Fruit fly (Drosophila melanogaster) whole organism, embryonic: Measurements from ENCODE around the gene CG14395.

Experiments used
- CG10431 ChIP-seq: fragments of 200-800 bp; sonication (Bioruptor generic); optimal IDR thresholded peaks from 3 replicates; lab custom pipeline; 2018; ENCODE audit warnings: missing biosample characterization, mild to moderate bottlenecking, missing genetic modification characterization
- CG12659 ChIP-seq: fragments of 200-800 bp; sonication (Bioruptor generic); optimal IDR thresholded peaks from 3 replicates; lab custom pipeline; 2017; ENCODE audit warnings: mild to moderate bottlenecking, missing biosample characterization, missing genetic modification reagents, missing genetic modification characterization
- CG14014 ChIP-seq: fragments of 200-800 bp; sonication (Bioruptor generic); IDR thresholded peaks from 2 replicates; pipeline ENCODE4 v1.3.6; 2022; ENCODE audit warnings: missing biosample characterization, missing genetic modification characterization
- CG15514 ChIP-seq: fragments of 200-800 bp; sonication (Bioruptor generic); optimal IDR thresholded peaks from 3 replicates; lab custom pipeline; 2017; ENCODE audit warnings: missing biosample characterization, missing genetic modification characterization, mild to moderate bottlenecking, moderate library complexity, missing genetic modification reagents
- CG1602 ChIP-seq: fragments of 200-800 bp; sonication (Bioruptor generic); optimal IDR thresholded peaks from 3 replicates; lab custom pipeline; 2016; ENCODE audit warnings: missing biosample characterization, missing genetic modification characterization
- CG17361 ChIP-seq: fragments of 200-800 bp; sonication (Bioruptor generic); IDR thresholded peaks from 3 replicates; pipeline ENCODE4 v1.3.6; 2022; ENCODE audit warnings: missing biosample characterization, missing genetic modification characterization
- CG1832 ChIP-seq: fragments of 200-800 bp; sonication (Bioruptor generic); optimal IDR thresholded peaks from 2 replicates; lab custom pipeline; 2017; ENCODE audit warnings: missing biosample characterization, mild to moderate bottlenecking, missing genetic modification characterization, inconsistent platforms
- CG2202 ChIP-seq: fragments of 200-800 bp; sonication (Bioruptor generic); optimal IDR thresholded peaks from 2 replicates; lab custom pipeline; 2018; ENCODE audit warnings: missing biosample characterization, mild to moderate bottlenecking, missing genetic modification characterization
- CG3163 ChIP-seq: fragments of 200-800 bp; sonication (Bioruptor generic); optimal IDR thresholded peaks from 3 replicates; lab custom pipeline; 2016; ENCODE audit warnings: missing biosample characterization, missing genetic modification characterization
- CG32772 ChIP-seq: fragments of 200-800 bp; sonication (Bioruptor generic); IDR thresholded peaks from 2 replicates; pipeline ENCODE4 v1.3.6; 2022; ENCODE audit warnings: missing biosample characterization, missing genetic modification characterization
- CG6765 ChIP-seq: fragments of 200-800 bp; sonication (Bioruptor generic); optimal IDR thresholded peaks from 3 replicates; lab custom pipeline; 2017; ENCODE audit warnings: missing biosample characterization, mild to moderate bottlenecking, missing genetic modification characterization
- CG8359 ChIP-seq: fragments of 200-800 bp; sonication (Bioruptor generic); optimal IDR thresholded peaks from 2 replicates; lab custom pipeline; 2017; ENCODE audit warnings: missing biosample characterization, mild to moderate bottlenecking, missing genetic modification characterization, borderline replicate concordance
- CoRest ChIP-seq: fragments of 200-800 bp; sonication (Bioruptor generic); optimal IDR thresholded peaks from 3 replicates; lab custom pipeline; 2018; ENCODE audit warnings: missing biosample characterization, mild to moderate bottlenecking, missing genetic modification characterization, moderate library complexity
- D ChIP-seq, 2 experiments: fragments of 200-800 bp in 1 of 2; fragments of >200 bp in 1 of 2; sonication (Bioruptor generic) in 1 of 2; optimal IDR thresholded peaks; 2 replicates in 1 of 2; 3 replicates in 1 of 2; lab custom pipeline; 2017; ENCODE audit warnings: mild to moderate bottlenecking in 1 of 2, missing biosample characterization in 1 of 2, missing genetic modification characterization in 1 of 2, missing genetic modification reagents in 1 of 2
- Fer1 ChIP-seq: fragments of 200-800 bp; sonication (Bioruptor generic); optimal IDR thresholded peaks from 2 replicates; lab custom pipeline; 2017; ENCODE audit warnings: missing biosample characterization, mild to moderate bottlenecking, missing genetic modification characterization
- Lpt ChIP-seq: fragments of >200 bp; optimal IDR thresholded peaks from 2 replicates; lab custom pipeline; 2018; ENCODE audit warnings: missing biosample characterization, missing genetic modification characterization
- Max ChIP-seq: fragments of 200-800 bp; sonication (Bioruptor generic); optimal IDR thresholded peaks from 2 replicates; lab custom pipeline; 2016; ENCODE audit warnings: missing biosample characterization, mild to moderate bottlenecking, missing genetic modification characterization
- NC2α ChIP-seq: fragments of 200-800 bp; sonication (Bioruptor generic); optimal IDR thresholded peaks from 2 replicates; lab custom pipeline; 2016; ENCODE audit warnings: missing biosample characterization, missing genetic modification characterization
- NC2β ChIP-seq: fragments of 200-800 bp; sonication (Bioruptor generic); optimal IDR thresholded peaks from 2 replicates; lab custom pipeline; 2016; ENCODE audit warnings: missing biosample characterization, missing genetic modification characterization
- Optix ChIP-seq: fragments of 200-800 bp; sonication (Bioruptor generic); IDR thresholded peaks from 3 replicates; pipeline ENCODE4 v1.3.6; 2022; ENCODE audit warnings: missing biosample characterization, missing genetic modification characterization
- Scr ChIP-seq: fragments of 200-800 bp; sonication (Bioruptor generic); IDR thresholded peaks from 2 replicates; pipeline ENCODE4 v1.3.6; 2022; ENCODE audit warnings: missing biosample characterization, missing genetic modification characterization; ENCODE audit not compliant: partially characterized antibody
- Sin3A ChIP-seq: fragments of >200 bp; optimal IDR thresholded peaks from 2 replicates; lab custom pipeline; 2018
- Sox102F ChIP-seq: fragments of 200-800 bp; sonication (Bioruptor generic); optimal IDR thresholded peaks from 2 replicates; lab custom pipeline; 2018; ENCODE audit warnings: missing biosample characterization, mild to moderate bottlenecking, missing genetic modification characterization, moderate library complexity
- amos ChIP-seq: fragments of 200-800 bp; sonication (Bioruptor generic); IDR thresholded peaks from 2 replicates; pipeline ENCODE4 v1.3.6; 2022; ENCODE audit warnings: missing biosample characterization, missing genetic modification characterization; ENCODE audit not compliant: partially characterized antibody
- ara ChIP-seq: fragments of 200-800 bp; sonication (Bioruptor generic); IDR thresholded peaks from 2 replicates; pipeline ENCODE4 v1.3.6; 2022; ENCODE audit warnings: missing biosample characterization, missing genetic modification characterization
- ase ChIP-seq: fragments of 200-800 bp; sonication (Bioruptor generic); IDR thresholded peaks from 3 replicates; pipeline ENCODE4 v1.3.6; 2022; ENCODE audit warnings: missing biosample characterization, missing genetic modification characterization
- bbx ChIP-seq: fragments of 200-800 bp; sonication (Bioruptor generic); IDR thresholded peaks from 2 replicates; pipeline ENCODE4 v1.3.6; 2022; ENCODE audit warnings: missing biosample characterization, missing genetic modification characterization; ENCODE audit not compliant: partially characterized antibody
- bowl ChIP-seq: fragments of 200-800 bp; sonication (Bioruptor generic); IDR thresholded peaks from 2 replicates; pipeline ENCODE4 v1.3.6; 2022; ENCODE audit warnings: missing biosample characterization, missing genetic modification characterization
- chm ChIP-seq: fragments of 200-800 bp; sonication (Bioruptor generic); IDR thresholded peaks from 2 replicates; pipeline ENCODE4 v1.3.6; 2022; ENCODE audit warnings: missing biosample characterization, missing genetic modification characterization
- croc ChIP-seq: fragments of 200-800 bp; sonication (Bioruptor generic); conservative IDR thresholded peaks from 3 replicates; pipeline ENCODE4 v1.3.6; 2022; ENCODE audit warnings: missing biosample characterization, missing genetic modification characterization
- dati ChIP-seq: fragments of 200-800 bp; sonication (Bioruptor generic); IDR thresholded peaks from 2 replicates; pipeline ENCODE4 v1.3.6; 2022; ENCODE audit warnings: missing biosample characterization, missing genetic modification characterization
- exex ChIP-seq: fragments of 200-800 bp; sonication (Bioruptor generic); optimal IDR thresholded peaks from 4 replicates; lab custom pipeline; 2018; ENCODE audit warnings: missing biosample characterization, mild to moderate bottlenecking, missing genetic modification characterization, moderate library complexity
- fd102C ChIP-seq: fragments of 200-800 bp; sonication (Bioruptor generic); optimal IDR thresholded peaks from 2 replicates; lab custom pipeline; 2018; ENCODE audit warnings: missing biosample characterization, mild to moderate bottlenecking, missing genetic modification characterization, moderate library complexity
- gfzf ChIP-seq: fragments of 200-800 bp; sonication (Bioruptor generic); optimal IDR thresholded peaks from 2 replicates; lab custom pipeline; 2016; ENCODE audit warnings: missing biosample characterization, mild to moderate bottlenecking, missing genetic modification characterization, moderate library complexity
- gsb ChIP-seq: fragments of 200-800 bp; sonication (Bioruptor generic); IDR thresholded peaks from 2 replicates; pipeline ENCODE4 v1.3.6; 2022; ENCODE audit warnings: missing biosample characterization, missing genetic modification characterization
- her ChIP-seq: fragments of 200-800 bp; sonication (Bioruptor generic); optimal IDR thresholded peaks from 2 replicates; lab custom pipeline; 2016; ENCODE audit warnings: missing biosample characterization, missing genetic modification characterization
- kay ChIP-seq: fragments of 200-800 bp; sonication (Bioruptor generic); optimal IDR thresholded peaks from 2 replicates; lab custom pipeline; 2016; ENCODE audit warnings: missing biosample characterization, missing genetic modification characterization
- lbe ChIP-seq: fragments of 200-800 bp; sonication (Bioruptor generic); optimal IDR thresholded peaks from 2 replicates; lab custom pipeline; 2016; ENCODE audit warnings: missing biosample characterization, mild to moderate bottlenecking, missing genetic modification characterization
- pb ChIP-seq: fragments of 200-800 bp; sonication (Bioruptor generic); optimal IDR thresholded peaks from 3 replicates; lab custom pipeline; 2016; ENCODE audit warnings: missing biosample characterization, missing genetic modification characterization
- pita ChIP-seq: fragments of 200-800 bp; sonication (Bioruptor generic); optimal IDR thresholded peaks from 2 replicates; lab custom pipeline; 2017; ENCODE audit warnings: missing biosample characterization, mild to moderate bottlenecking, missing genetic modification characterization
- pros ChIP-seq: fragments of 200-800 bp; sonication (Bioruptor generic); optimal IDR thresholded peaks from 3 replicates; lab custom pipeline; 2019; ENCODE audit warnings: missing biosample characterization, mild to moderate bottlenecking, missing genetic modification characterization, moderate library complexity
- salm ChIP-seq: fragments of 200-800 bp; sonication (Bioruptor generic); optimal IDR thresholded peaks from 2 replicates; lab custom pipeline; 2018; ENCODE audit warnings: missing biosample characterization, mild to moderate bottlenecking, missing genetic modification characterization
- slou ChIP-seq: fragments of 200-800 bp; sonication (Bioruptor generic); optimal IDR thresholded peaks from 3 replicates; lab custom pipeline; 2016; ENCODE audit warnings: missing biosample characterization, missing genetic modification characterization
- vfl ChIP-seq: fragments of 200-800 bp; sonication (Bioruptor generic); optimal IDR thresholded peaks from 2 replicates; lab custom pipeline; 2016; ENCODE audit warnings: missing biosample characterization, missing genetic modification characterization
- vnd ChIP-seq: fragments of 200-800 bp; sonication (Bioruptor generic); IDR thresholded peaks from 3 replicates; pipeline ENCODE4 v1.3.6; 2022; ENCODE audit warnings: missing biosample characterization, missing genetic modification characterization; ENCODE audit not compliant: partially characterized antibody

CG14395 gene

DNA sequence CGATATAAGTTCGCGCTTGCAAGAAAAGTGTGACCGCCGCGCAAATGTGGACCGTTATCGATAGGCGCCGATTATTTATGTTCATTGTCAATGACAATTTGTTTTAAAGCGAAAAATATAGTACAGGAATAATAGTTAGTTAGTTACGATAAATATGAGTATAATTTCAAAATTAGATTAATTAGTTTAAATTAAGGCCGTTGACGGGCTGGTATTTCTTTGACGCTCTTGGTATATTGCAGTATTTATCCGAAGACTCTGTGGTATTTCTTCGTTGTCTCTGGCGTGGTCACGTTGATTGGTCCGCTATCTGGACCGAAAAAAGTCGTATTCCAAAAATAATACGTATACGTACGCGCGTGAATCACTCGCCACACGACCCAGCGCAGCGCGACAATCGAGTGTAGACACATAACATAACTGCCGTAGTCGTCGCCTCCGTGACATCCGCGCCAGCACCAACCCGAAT is 35.0 kb downstream of the CG14395 start (continued):
- TF ChIP-seq CG8359 (GFP tag; lab: Kevin White, UChicago) (no peak), pros (GFP tag; lab: Kevin White, UChicago) (no peak), CG14014 (GFP tag; lab: Robert Waterston, UW) (no peak), Optix (GFP tag; lab: Robert Waterston, UW) (no peak), CG12659 (peak; percentile 68), chm (peak; percentile 21; the same call in 1 of the 2 replicates), CG10431 (GFP tag; lab: Kevin White, UChicago) (no peak), CoRest (peak; percentile 24), Scr (GFP tag; lab: Robert Waterston, UW) (peak; percentile 68), gsb (GFP tag; lab: Robert Waterston, UW) (no peak), fd102C (GFP tag; lab: Kevin White, UChicago) (no peak), NC2β (GFP tag; lab: Kevin White, UChicago) (no peak), gfzf (GFP tag; lab: Kevin White, UChicago) (peak; percentile 86), Fer1 (peak; percentile 47), ase (GFP tag; lab: Robert Waterston, UW) (no peak), vfl (GFP tag; lab: Kevin White, UChicago) (no peak), CG2202 (tag; lab: Kevin White, UChicago) (no peak), CG32772 (GFP tag; lab: Robert Waterston, UW) (no peak), kay (peak; percentile 63), Sin3A (lab: Kevin White, UChicago) (peak; percentile 94), pita (GFP tag; lab: Kevin White, UChicago) (no peak), ara (GFP tag; lab: Robert Waterston, UW) (no peak), Max (GFP tag; lab: Kevin White, UChicago) (no peak), Lpt (GFP tag; lab: Kevin White, UChicago) (no peak), pb (GFP tag; lab: Kevin White, UChicago) (no peak), dati (GFP tag; lab: Robert Waterston, UW) (no peak), lbe (GFP tag; lab: Kevin White, UChicago) (peak; percentile 48), exex (tag; lab: Kevin White, UChicago) (no peak), CG1602 (GFP tag; lab: Kevin White, UChicago) (no peak), CG17361 (peak; percentile 23; the same call in 1 of the 3 replicates), vnd (GFP tag; lab: Robert Waterston, UW) (peak; percentile 48; the same call in 1 of the 3 replicates), slou (no peak), CG3163 (GFP tag; lab: Kevin White, UChicago) (no peak), NC2α (GFP tag; lab: Kevin White, UChicago) (no peak), CG15514 (GFP tag; lab: Kevin White, UChicago) (peak; percentile 37), her (no peak), CG6765 (GFP tag; lab: Kevin White, UChicago) (no peak), bowl (GFP tag; lab: Robert Waterston, UW) (no peak), Sox102F (GFP tag; lab: Kevin White, UChicago) (no peak), amos (GFP tag; lab: Robert Waterston, UW) (peak; percentile 53), D (optimal IDR thresholded peaks at IDR 0.05; lab: Kevin White, UChicago) (no peak), D (GFP tag; optimal IDR thresholded peaks at IDR 0.05; lab: Kevin White, UChicago) (no peak), croc (no peak), bbx (GFP tag; lab: Robert Waterston, UW) (peak; percentile 43; the same call in 1 of the 2 replicates), CG1832 (GFP tag; lab: Kevin White, UChicago) (no peak), salm (tag; lab: Kevin White, UChicago) (no peak)
